Fruit fly (Drosophila melanogaster) S2 (cell line): ENCODE measurements around the gene CG14285.

Source experiments
- CG8478 ChIP-seq: fragments of >200 bp; optimal IDR thresholded peaks from 2 replicates; lab custom pipeline; 2018
- CTCF ChIP-seq, 2 experiments: fragments of >200 bp; optimal IDR thresholded peaks; 2 replicates each; lab custom pipeline; 2018

dm6 chr3R:19067876-19068406 is 43.0 kb downstream of the CG14285 start:
- TF ChIP-seq CG8478 (no peak), CTCF (optimal IDR thresholded peaks at IDR 0.05; lab: Kevin White, UChicago) (no peak)
